Worm (Caenorhabditis elegans) whole organism, L2 larva: ENCODE results near the gene K10H10.7.

Source experiments
- mdl-1 ChIP-seq, 2 experiments: fragments of 150-350 bp in 1 of 2; sonication (generic microtip) in 1 of 2; optimal IDR thresholded peaks; 2 replicates each; lab custom pipeline; 2017; ENCODE audit warnings: missing biosample characterization in 2 of 2, missing genetic modification characterization in 2 of 2
- nhr-77 ChIP-seq: fragments of 150-350 bp; optimal IDR thresholded peaks from 2 replicates; lab custom pipeline; 2014; ENCODE audit warnings: missing biosample characterization, missing genetic modification characterization
- snpc-4 ChIP-seq: fragments of 150-350 bp; optimal IDR thresholded peaks from 2 replicates; lab custom pipeline; 2014; ENCODE audit warnings: missing biosample characterization, missing genetic modification characterization
- unc-39 ChIP-seq: fragments of 150-350 bp; optimal IDR thresholded peaks from 2 replicates; lab custom pipeline; 2014; ENCODE audit warnings: missing biosample characterization, missing genetic modification characterization
- unc-55 ChIP-seq: fragments of 150-350 bp; sonication (generic microtip); optimal IDR thresholded peaks from 3 replicates; lab custom pipeline; 2014; ENCODE audit warnings: missing biosample characterization, missing genetic modification reagents, missing genetic modification characterization

- TF ChIP-seq nhr-77 (tag; lab: Kevin White, UChicago) (no peak), mdl-1 (tag; optimal IDR thresholded peaks at IDR 0.05; lab: Kevin White, UChicago) (no peak), unc-55 (no peak), snpc-4 (tag; lab: Kevin White, UChicago) (no peak), unc-39 (tag; lab: Kevin White, UChicago) (no peak)
Observed at ce11 chrII:14483813-14484212, 23.6 kb downstream of the K10H10.7 start.
